Fruit fly (Drosophila melanogaster) whole organism, embryonic: Measurements from ENCODE around the gene Tim9b.

Experiments used
- BEAF-32 ChIP-seq: fragments of 200-800 bp; sonication (Bioruptor generic); optimal IDR thresholded peaks from 3 replicates; lab custom pipeline; 2017; ENCODE audit warnings: missing biosample characterization, missing genetic modification characterization, mild to moderate bottlenecking, moderate library complexity, missing genetic modification reagents
- BtbVII ChIP-seq: fragments of 200-800 bp; sonication (Bioruptor generic); optimal IDR thresholded peaks from 3 replicates; lab custom pipeline; 2017; ENCODE audit warnings: missing biosample characterization, mild to moderate bottlenecking, missing genetic modification characterization
- CG10274 ChIP-seq: fragments of 200-800 bp; sonication (Bioruptor generic); optimal IDR thresholded peaks from 3 replicates; lab custom pipeline; 2017; ENCODE audit warnings: missing biosample characterization, mild to moderate bottlenecking, missing genetic modification characterization
- CG10321 ChIP-seq: fragments of 200-800 bp; sonication (Bioruptor generic); IDR thresholded peaks from 2 replicates; pipeline ENCODE4 v1.3.6; 2022; ENCODE audit warnings: missing biosample characterization, missing genetic modification characterization
- CG12659 ChIP-seq: fragments of 200-800 bp; sonication (Bioruptor generic); optimal IDR thresholded peaks from 3 replicates; lab custom pipeline; 2017; ENCODE audit warnings: mild to moderate bottlenecking, missing biosample characterization, missing genetic modification reagents, missing genetic modification characterization
- CG12942 ChIP-seq: fragments of 200-800 bp; sonication (Bioruptor generic); optimal IDR thresholded peaks from 3 replicates; lab custom pipeline; 2016; ENCODE audit warnings: missing biosample characterization, missing genetic modification characterization
- CG13123 ChIP-seq: fragments of 200-800 bp; sonication (Bioruptor generic); optimal IDR thresholded peaks from 2 replicates; lab custom pipeline; 2016; ENCODE audit warnings: missing biosample characterization, missing genetic modification characterization
- CG14050 ChIP-seq: fragments of 200-800 bp; sonication (Bioruptor generic); IDR thresholded peaks from 3 replicates; pipeline ENCODE4 v1.3.6; 2022; ENCODE audit warnings: missing biosample characterization, missing genetic modification characterization
- CG17359 ChIP-seq: fragments of 200-800 bp; sonication (Bioruptor generic); optimal IDR thresholded peaks from 3 replicates; lab custom pipeline; 2018; ENCODE audit warnings: missing biosample characterization, mild to moderate bottlenecking, missing genetic modification characterization, moderate library complexity
- CG17385 ChIP-seq: fragments of 200-800 bp; sonication (Bioruptor generic); optimal IDR thresholded peaks from 3 replicates; lab custom pipeline; 2018; ENCODE audit warnings: missing biosample characterization, mild to moderate bottlenecking, missing genetic modification characterization
- CG2120 ChIP-seq: fragments of 200-800 bp; sonication (Bioruptor generic); optimal IDR thresholded peaks from 3 replicates; lab custom pipeline; 2016; ENCODE audit warnings: missing biosample characterization, missing genetic modification characterization
- CG2712 ChIP-seq: fragments of 200-800 bp; optimal IDR thresholded peaks from 3 replicates; lab custom pipeline; 2019; ENCODE audit warnings: missing biosample characterization, mild to moderate bottlenecking, missing genetic modification characterization, moderate library complexity
- CG32767 ChIP-seq: fragments of 200-800 bp; sonication (Bioruptor generic); IDR thresholded peaks from 2 replicates; pipeline ENCODE4 v1.3.6; 2022; ENCODE audit warnings: missing biosample characterization, missing genetic modification characterization
- CG3407 ChIP-seq: fragments of 200-800 bp; sonication (Bioruptor generic); optimal IDR thresholded peaks from 2 replicates; lab custom pipeline; 2018; ENCODE audit warnings: missing biosample characterization, mild to moderate bottlenecking, missing genetic modification characterization
- CG34376 ChIP-seq: fragments of 200-800 bp; sonication (Bioruptor generic); optimal IDR thresholded peaks from 2 replicates; lab custom pipeline; 2018; ENCODE audit warnings: missing biosample characterization, mild to moderate bottlenecking, missing genetic modification characterization
- CG3726 ChIP-seq: fragments of 200-800 bp; sonication (Bioruptor generic); IDR thresholded peaks from 3 replicates; pipeline ENCODE4, ENCODE4 v1.3.6; 2022; ENCODE audit warnings: missing biosample characterization, missing genetic modification characterization
- CG3847 ChIP-seq: fragments of 200-800 bp; sonication (Bioruptor generic); IDR thresholded peaks from 2 replicates; pipeline ENCODE4 v1.3.6; 2022; ENCODE audit warnings: missing biosample characterization, missing genetic modification characterization
- CG6683 ChIP-seq: fragments of 200-800 bp; sonication (Bioruptor generic); optimal IDR thresholded peaks from 2 replicates; lab custom pipeline; 2017; ENCODE audit warnings: missing biosample characterization, mild to moderate bottlenecking, missing genetic modification characterization, missing genetic modification reagents
- CG6813 ChIP-seq: fragments of 200-800 bp; sonication (Bioruptor generic); optimal IDR thresholded peaks from 2 replicates; lab custom pipeline; 2017; ENCODE audit warnings: missing biosample characterization, missing genetic modification characterization, mild to moderate bottlenecking, moderate library complexity, missing genetic modification reagents
- CG6854 ChIP-seq: fragments of 200-800 bp; sonication (Bioruptor generic); optimal IDR thresholded peaks from 3 replicates; lab custom pipeline; 2017; ENCODE audit warnings: missing biosample characterization, mild to moderate bottlenecking, missing genetic modification characterization
- CG7987 ChIP-seq: fragments of 200-800 bp; sonication (Bioruptor generic); optimal IDR thresholded peaks from 2 replicates; lab custom pipeline; 2018; ENCODE audit warnings: missing biosample characterization, mild to moderate bottlenecking, missing genetic modification characterization, moderate library complexity
- CG8089 ChIP-seq: fragments of 200-800 bp; sonication (Bioruptor generic); optimal IDR thresholded peaks from 3 replicates; lab custom pipeline; 2016; ENCODE audit warnings: missing biosample characterization, missing genetic modification characterization
- CG8924 ChIP-seq: fragments of 200-800 bp; optimal IDR thresholded peaks from 3 replicates; lab custom pipeline; 2019; ENCODE audit warnings: missing biosample characterization, mild to moderate bottlenecking, missing genetic modification characterization, moderate library complexity
- CG9932 ChIP-seq: fragments of 200-800 bp; sonication (Bioruptor generic); IDR thresholded peaks from 2 replicates; pipeline ENCODE4 v1.3.6; 2022; ENCODE audit warnings: missing biosample characterization, missing genetic modification characterization
- CkIIα-i1 ChIP-seq: fragments of 200-800 bp; sonication (Bioruptor generic); IDR thresholded peaks from 2 replicates; pipeline ENCODE4 v1.3.6; 2022; ENCODE audit warnings: missing biosample characterization, missing genetic modification characterization
- D19B ChIP-seq: fragments of 200-800 bp; sonication (Bioruptor generic); optimal IDR thresholded peaks from 2 replicates; lab custom pipeline; 2017; ENCODE audit warnings: missing biosample characterization, mild to moderate bottlenecking, missing genetic modification characterization
- Dfd ChIP-seq, 2 experiments: fragments of >200 bp; optimal IDR thresholded peaks; 2 replicates each; lab custom pipeline; 2017; ENCODE audit warnings: missing biosample characterization in 2 of 2, missing genetic modification characterization in 2 of 2
- Dp ChIP-seq: fragments of 200-800 bp; sonication (Bioruptor generic); optimal IDR thresholded peaks from 2 replicates; lab custom pipeline; 2018; ENCODE audit warnings: missing biosample characterization, mild to moderate bottlenecking, missing genetic modification characterization, moderate library complexity
- H15 ChIP-seq: fragments of 200-800 bp; sonication (Bioruptor generic); IDR thresholded peaks from 3 replicates; pipeline ENCODE4 v1.3.6; 2022; ENCODE audit warnings: missing biosample characterization, missing genetic modification characterization
- Mes4 ChIP-seq: fragments of 200-800 bp; sonication (Bioruptor generic); optimal IDR thresholded peaks from 2 replicates; lab custom pipeline; 2016; ENCODE audit warnings: missing biosample characterization, missing genetic modification characterization
- PHDP ChIP-seq: fragments of 200-800 bp; sonication (Bioruptor generic); optimal IDR thresholded peaks from 3 replicates; lab custom pipeline; 2018; ENCODE audit warnings: missing biosample characterization, mild to moderate bottlenecking, missing genetic modification characterization, moderate library complexity
- Pdp1 ChIP-seq, 2 experiments: fragments of 200-800 bp; sonication (Bioruptor generic); optimal IDR thresholded peaks; 3 replicates each; lab custom pipeline; 2016; ENCODE audit warnings: missing biosample characterization in 2 of 2, missing genetic modification characterization in 2 of 2, mild to moderate bottlenecking in 1 of 2, moderate library complexity in 1 of 2
- Ssrp ChIP-seq: fragments of 200-800 bp; sonication (Bioruptor generic); optimal IDR thresholded peaks from 2 replicates; lab custom pipeline; 2018; ENCODE audit warnings: missing biosample characterization, mild to moderate bottlenecking, missing genetic modification characterization, moderate library complexity
- Xrp1 ChIP-seq: fragments of 200-800 bp; sonication (Bioruptor generic); IDR thresholded peaks from 2 replicates; pipeline ENCODE4 v1.3.6; 2022; ENCODE audit warnings: missing biosample characterization, missing genetic modification characterization
- ab ChIP-seq: fragments of 200-800 bp; sonication (Bioruptor generic); optimal IDR thresholded peaks from 2 replicates; lab custom pipeline; 2016; ENCODE audit warnings: missing biosample characterization, missing genetic modification characterization
- aop ChIP-seq: fragments of 200-800 bp; sonication (Bioruptor generic); IDR thresholded peaks from 2 replicates; pipeline ENCODE4 v1.3.6; 2022; ENCODE audit warnings: missing biosample characterization, missing genetic modification characterization
- az2 ChIP-seq: fragments of 200-800 bp; sonication (Bioruptor generic); optimal IDR thresholded peaks from 3 replicates; lab custom pipeline; 2016; ENCODE audit warnings: missing biosample characterization, missing genetic modification characterization
- bbx ChIP-seq: fragments of 200-800 bp; sonication (Bioruptor generic); IDR thresholded peaks from 2 replicates; pipeline ENCODE4 v1.3.6; 2022; ENCODE audit warnings: missing biosample characterization, missing genetic modification characterization; ENCODE audit not compliant: partially characterized antibody
- cwo ChIP-seq: fragments of 200-800 bp; sonication (Bioruptor generic); optimal IDR thresholded peaks from 3 replicates; lab custom pipeline; 2017; ENCODE audit warnings: missing biosample characterization, missing genetic modification characterization, mild to moderate bottlenecking, moderate library complexity, missing genetic modification reagents
- gfzf ChIP-seq: fragments of 200-800 bp; sonication (Bioruptor generic); optimal IDR thresholded peaks from 2 replicates; lab custom pipeline; 2016; ENCODE audit warnings: missing biosample characterization, mild to moderate bottlenecking, missing genetic modification characterization, moderate library complexity
- grn ChIP-seq: fragments of 200-800 bp; sonication (Bioruptor generic); optimal IDR thresholded peaks from 3 replicates; lab custom pipeline; 2017; ENCODE audit warnings: missing biosample characterization, missing genetic modification characterization
- klu ChIP-seq: fragments of 200-800 bp; sonication (Bioruptor generic); IDR thresholded peaks from 2 replicates; pipeline ENCODE4 v1.3.6; 2022; ENCODE audit warnings: missing biosample characterization, missing genetic modification characterization
- nerfin-1 ChIP-seq: fragments of 200-800 bp; sonication (Bioruptor generic); optimal IDR thresholded peaks from 3 replicates; lab custom pipeline; 2019; ENCODE audit warnings: missing biosample characterization, mild to moderate bottlenecking, missing genetic modification characterization, moderate library complexity
- nerfin-2 ChIP-seq: fragments of 200-800 bp; sonication (Bioruptor generic); IDR thresholded peaks from 2 replicates; pipeline ENCODE4 v1.3.6; 2022; ENCODE audit warnings: missing biosample characterization, missing genetic modification characterization; ENCODE audit not compliant: partially characterized antibody
- nmo ChIP-seq: fragments of 200-800 bp; sonication (Bioruptor generic); optimal IDR thresholded peaks from 2 replicates; lab custom pipeline; 2018; ENCODE audit warnings: missing biosample characterization, mild to moderate bottlenecking, missing genetic modification characterization, moderate library complexity
- pb ChIP-seq: fragments of 200-800 bp; sonication (Bioruptor generic); optimal IDR thresholded peaks from 3 replicates; lab custom pipeline; 2016; ENCODE audit warnings: missing biosample characterization, missing genetic modification characterization
- pnt ChIP-seq: fragments of 200-800 bp; sonication (Bioruptor generic); optimal IDR thresholded peaks from 3 replicates; lab custom pipeline; 2016; ENCODE audit warnings: missing biosample characterization, missing genetic modification characterization
- ranshi ChIP-seq: fragments of 200-800 bp; sonication (Bioruptor generic); IDR thresholded peaks from 2 replicates; pipeline ENCODE4 v1.3.6; 2022; ENCODE audit warnings: missing biosample characterization, missing genetic modification characterization
- trem ChIP-seq: fragments of 200-800 bp; optimal IDR thresholded peaks from 3 replicates; lab custom pipeline; 2019; ENCODE audit warnings: missing biosample characterization, mild to moderate bottlenecking, missing genetic modification characterization, moderate library complexity
- ttk ChIP-seq: fragments of 200-800 bp; sonication (Bioruptor generic); IDR thresholded peaks from 2 replicates; pipeline ENCODE4 v2.1.2; 2022; ENCODE audit warnings: missing biosample characterization, missing genetic modification characterization
- unpg ChIP-seq: fragments of 200-800 bp; sonication (Bioruptor generic); optimal IDR thresholded peaks from 3 replicates; lab custom pipeline; 2018; ENCODE audit warnings: missing biosample characterization, mild to moderate bottlenecking, missing genetic modification characterization, moderate library complexity

Gene Tim9b

dm6 chrX:19613473-19613872 lies 4.9 kb downstream of the Tim9b start (continued):
- peak; percentile 39 for TF ChIP-seq CG17359 (tag; lab: Kevin White, UChicago)
- peak; percentile 64 for TF ChIP-seq PHDP
- TF ChIP-seq CG13123 (GFP tag; lab: Kevin White, UChicago): no peak
- TF ChIP-seq CG8089 (GFP tag; lab: Kevin White, UChicago): no peak
- TF ChIP-seq CG6813 (GFP tag; lab: Kevin White, UChicago): peak; percentile 76
- TF ChIP-seq CG10321 (GFP tag; lab: Robert Waterston, UW): no peak
- no peak for TF ChIP-seq CG14050 (GFP tag; lab: Robert Waterston, UW)
- TF ChIP-seq CG3726 (GFP tag; lab: Robert Waterston, UW): no peak
- TF ChIP-seq CG3847 (GFP tag; lab: Robert Waterston, UW): no peak
- no peak for TF ChIP-seq Dfd (GFP tag; optimal IDR thresholded peaks at IDR 0.05; lab: Kevin White, UChicago)
- TF ChIP-seq ttk (GFP tag; lab: Robert Waterston, UW): no peak
- TF ChIP-seq CG10274 (GFP tag; lab: Kevin White, UChicago): peak; percentile 1
- no peak for TF ChIP-seq aop (GFP tag; lab: Robert Waterston, UW)
- no peak for TF ChIP-seq CG9932 (GFP tag; lab: Robert Waterston, UW)
- no peak for TF ChIP-seq grn (GFP tag; lab: Kevin White, UChicago)
- no peak for TF ChIP-seq gfzf (GFP tag; lab: Kevin White, UChicago)
- no peak for TF ChIP-seq CkIIα-i1
- peak; percentile 51 for TF ChIP-seq CG2712 (tag; lab: Kevin White, UChicago)
- no peak for TF ChIP-seq D19B (GFP tag; lab: Kevin White, UChicago)
- peak; percentile 49 for TF ChIP-seq CG3407 (GFP tag; lab: Kevin White, UChicago)
- TF ChIP-seq BEAF-32 (GFP tag; lab: Kevin White, UChicago): peak; percentile 48
- no peak for TF ChIP-seq CG2120 (GFP tag; lab: Kevin White, UChicago)
- no peak for TF ChIP-seq CG12942 (GFP tag; lab: Kevin White, UChicago)
- peak; percentile 23 for TF ChIP-seq nmo
- TF ChIP-seq CG32767 (GFP tag; lab: Robert Waterston, UW): no peak
- TF ChIP-seq Dp: peak; percentile 75
- no peak for TF ChIP-seq Xrp1 (GFP tag; lab: Robert Waterston, UW)
- peak in 1 of 2 experiments; percentile 39 for TF ChIP-seq Pdp1 (GFP tag; optimal IDR thresholded peaks at IDR 0.05; lab: Kevin White, UChicago)
- peak; percentile 60 for TF ChIP-seq CG6683 (GFP tag; lab: Kevin White, UChicago)
- TF ChIP-seq bbx (GFP tag; lab: Robert Waterston, UW): no peak
- no peak for TF ChIP-seq cwo (GFP tag; lab: Kevin White, UChicago)
- peak; percentile 61 for TF ChIP-seq Mes4 (GFP tag; lab: Kevin White, UChicago)
- TF ChIP-seq CG6854 (GFP tag; lab: Kevin White, UChicago): peak; percentile 52
- TF ChIP-seq H15 (GFP tag; lab: Robert Waterston, UW): no peak
- TF ChIP-seq CG17385: peak; percentile 73
- TF ChIP-seq CG34376: peak; percentile 90
- peak; percentile 91 for TF ChIP-seq CG7987 (GFP tag; lab: Kevin White, UChicago)
- TF ChIP-seq Ssrp (tag; lab: Kevin White, UChicago): no peak
- peak; percentile 60 for TF ChIP-seq unpg (GFP tag; lab: Kevin White, UChicago)
- TF ChIP-seq nerfin-2 (GFP tag; lab: Robert Waterston, UW): no peak
- TF ChIP-seq nerfin-1 (tag; lab: Kevin White, UChicago): peak; percentile 54
- TF ChIP-seq pb: peak; percentile 57
- TF ChIP-seq ab: no peak
- peak; percentile 70 for TF ChIP-seq CG12659 (GFP tag; lab: Kevin White, UChicago)
- TF ChIP-seq BtbVII (GFP tag; lab: Kevin White, UChicago): peak; percentile 59
- TF ChIP-seq az2 (GFP tag; lab: Kevin White, UChicago): no peak
- TF ChIP-seq ranshi (GFP tag; lab: Robert Waterston, UW): no peak; the same call in 1 of the 2 replicates
- peak; percentile 36 for TF ChIP-seq trem (tag; lab: Kevin White, UChicago)
- TF ChIP-seq CG8924 (tag; lab: Kevin White, UChicago): peak; percentile 8
- no peak for TF ChIP-seq klu (GFP tag; lab: Robert Waterston, UW)
- no peak for TF ChIP-seq pnt
